Fruit fly (Drosophila melanogaster): ENCODE results near the gene Pgant7.

- no peak for TF ChIP-seq CG15710 (tag; optimal IDR thresholded peaks at IDR 0.05)
- no peak for TF ChIP-seq CG13204 (GFP tag; optimal IDR thresholded peaks at IDR 0.05)
- TF ChIP-seq CG10348 (GFP tag; IDR thresholded peaks at IDR 0.05) = no peak
- no peak for TF ChIP-seq CG14655 (GFP tag; optimal IDR thresholded peaks at IDR 0.05)
- TF ChIP-seq CG32121 (GFP tag; IDR thresholded peaks at IDR 0.05) = no peak
- TF ChIP-seq EcR (GFP tag; optimal IDR thresholded peaks at IDR 0.05) = no peak
- no peak for TF ChIP-seq Pif1B (GFP tag; optimal IDR thresholded peaks at IDR 0.05)
Measured at dm6 chrX:18514767-18515166, 15.0 kb upstream of the Pgant7 start, which contains the start of gene CG6470.
